Worm (Caenorhabditis elegans) whole organism, young adult: ENCODE results near the gene mlt-9.

Source experiments
- B0261.1 ChIP-seq: sonication (generic microtip); optimal IDR thresholded peaks from 2 replicates; lab custom pipeline; 2016; ENCODE audit warnings: mild to moderate bottlenecking, missing genetic modification characterization, moderate library complexity, missing compliant biosample characterization
- F39B2.1 ChIP-seq: fragments of 200-800 bp; sonication (Bioruptor generic); IDR thresholded peaks from 2 replicates; pipeline ENCODE4 v1.3.6; 2022; ENCODE audit warnings: missing genetic modification reagents, missing genetic modification characterization, missing compliant biosample characterization
- F52B5.7 ChIP-seq: sonication (generic microtip); optimal IDR thresholded peaks from 2 replicates; lab custom pipeline; 2016; ENCODE audit warnings: mild to moderate bottlenecking, missing genetic modification characterization, missing compliant biosample characterization
- F57C9.4 ChIP-seq: sonication (generic microtip); optimal IDR thresholded peaks from 2 replicates; lab custom pipeline; 2017; ENCODE audit warnings: mild to moderate bottlenecking, missing genetic modification characterization, missing compliant biosample characterization
- K11D2.4 ChIP-seq: fragments of 200-800 bp; sonication (Bioruptor generic); IDR thresholded peaks from 2 replicates; pipeline ENCODE4 v1.3.6; 2022; ENCODE audit warnings: missing genetic modification reagents, missing genetic modification characterization, missing compliant biosample characterization
- K12H6.12 ChIP-seq: fragments of 200-800 bp; sonication (Bioruptor generic); optimal IDR thresholded peaks from 2 replicates; lab custom pipeline; 2018; ENCODE audit warnings: mild to moderate bottlenecking, missing genetic modification characterization, missing compliant biosample characterization
- Y67H2A.10 ChIP-seq: fragments of 200-800 bp; sonication (Bioruptor generic); conservative IDR thresholded peaks from 2 replicates; pipeline ENCODE4 v1.3.6; 2022; ENCODE audit warnings: missing genetic modification reagents, missing genetic modification characterization, missing compliant biosample characterization
- akir-1 ChIP-seq: fragments of 200-800 bp; sonication (Bioruptor generic); optimal IDR thresholded peaks from 2 replicates; lab custom pipeline; 2018; ENCODE audit warnings: mild to moderate bottlenecking, missing genetic modification characterization, moderate library complexity, missing compliant biosample characterization
- attf-3 ChIP-seq: fragments of 200-800 bp; sonication (Bioruptor generic); conservative IDR thresholded peaks from 2 replicates; pipeline ENCODE4 v1.3.6; 2022; ENCODE audit warnings: missing genetic modification reagents, missing genetic modification characterization, missing compliant biosample characterization
- attf-6 ChIP-seq: fragments of 200-800 bp; sonication (Bioruptor generic); IDR thresholded peaks from 2 replicates; pipeline ENCODE4 v1.3.6; 2022; ENCODE audit warnings: missing genetic modification reagents, missing genetic modification characterization, missing compliant biosample characterization
- bed-1 ChIP-seq: fragments of 200-800 bp; sonication (Bioruptor generic); IDR thresholded peaks from 2 replicates; pipeline ENCODE4 v1.3.6; 2022; ENCODE audit warnings: missing genetic modification reagents, missing genetic modification characterization, missing compliant biosample characterization
- cebp-1 ChIP-seq, 2 experiments: fragments of 200-800 bp in 1 of 2; sonication (Bioruptor generic) in 1 of 2; sonication (generic microtip) in 1 of 2; IDR thresholded peaks in 1 of 2; optimal IDR thresholded peaks in 1 of 2; 2 replicates each; pipeline versions ENCODE4 v1.3.6 to Lab custom; 2017 to 2022; ENCODE audit warnings: missing compliant biosample characterization in 2 of 2, missing genetic modification characterization in 2 of 2, mild to moderate bottlenecking in 1 of 2, missing genetic modification reagents in 1 of 2, moderate library complexity in 1 of 2
- cebp-2 ChIP-seq: fragments of 200-800 bp; sonication (Bioruptor generic); IDR thresholded peaks from 2 replicates; pipeline ENCODE4 v1.3.6; 2022; ENCODE audit warnings: missing genetic modification characterization, missing compliant biosample characterization
- ceh-100 ChIP-seq: fragments of 200-800 bp; sonication (Bioruptor generic); IDR thresholded peaks from 2 replicates; pipeline ENCODE4 v1.3.6; 2022; ENCODE audit warnings: missing genetic modification reagents, missing genetic modification characterization, missing compliant biosample characterization
- ceh-40 ChIP-seq: fragments of 200-800 bp; sonication (Bioruptor generic); IDR thresholded peaks from 2 replicates; pipeline ENCODE4 v1.3.6; 2022; ENCODE audit warnings: missing genetic modification characterization, missing compliant biosample characterization
- ceh-58 ChIP-seq: fragments of 200-800 bp; sonication (Bioruptor generic); IDR thresholded peaks from 2 replicates; pipeline ENCODE4 v1.3.6; 2022; ENCODE audit warnings: missing genetic modification characterization, missing compliant biosample characterization
- die-1 ChIP-seq: sonication (generic microtip); optimal IDR thresholded peaks from 2 replicates; lab custom pipeline; 2016; ENCODE audit warnings: missing genotype, mild to moderate bottlenecking, missing genetic modification characterization, missing compliant biosample characterization
- dox-1 ChIP-seq: fragments of 200-800 bp; sonication (Bioruptor generic); IDR thresholded peaks from 2 replicates; pipeline ENCODE4 v1.3.6; 2022; ENCODE audit warnings: missing genetic modification reagents, missing genetic modification characterization, missing compliant biosample characterization
- dpl-1 ChIP-seq: fragments of 150-350 bp; optimal IDR thresholded peaks from 2 replicates; lab custom pipeline; 2014; ENCODE audit warnings: missing biosample characterization, missing genetic modification reagents, missing genetic modification characterization
- egl-18 ChIP-seq: fragments of 200-800 bp; sonication (Bioruptor generic); IDR thresholded peaks from 2 replicates; pipeline ENCODE4 v1.3.6; 2022; ENCODE audit warnings: missing genetic modification reagents, missing genetic modification characterization, missing compliant biosample characterization
- ekl-4 ChIP-seq: fragments of 200-800 bp; sonication (Bioruptor generic); IDR thresholded peaks from 2 replicates; pipeline ENCODE4 v1.3.6; 2022; ENCODE audit warnings: missing genetic modification reagents, missing genetic modification characterization, missing compliant biosample characterization
- ets-4 ChIP-seq: fragments of 200-800 bp; sonication (Bioruptor generic); optimal IDR thresholded peaks from 2 replicates; lab custom pipeline; 2018; ENCODE audit warnings: mild to moderate bottlenecking, missing genetic modification characterization, missing compliant biosample characterization
- hmg-20 ChIP-seq: fragments of 200-800 bp; sonication (Bioruptor generic); IDR thresholded peaks from 2 replicates; pipeline ENCODE4 v1.3.6; 2022; ENCODE audit warnings: missing genetic modification reagents, missing genetic modification characterization, missing compliant biosample characterization
- hrde-1 ChIP-seq: sonication (generic microtip); optimal IDR thresholded peaks from 2 replicates; lab custom pipeline; 2016; ENCODE audit warnings: missing genetic modification characterization, mild to moderate bottlenecking, missing compliant biosample characterization, moderate library complexity, missing genotype, missing genetic modification reagents, borderline replicate concordance
- hsf-1 ChIP-seq: fragments of 200-800 bp; sonication (Bioruptor generic); IDR thresholded peaks from 2 replicates; pipeline ENCODE4 v1.3.6; 2022; ENCODE audit warnings: missing genetic modification reagents, missing genetic modification characterization, missing compliant biosample characterization
- let-526 ChIP-seq: fragments of 200-800 bp; sonication (Bioruptor generic); IDR thresholded peaks from 2 replicates; pipeline ENCODE4 v1.3.6; 2022; ENCODE audit warnings: missing genetic modification reagents, missing genetic modification characterization, missing compliant biosample characterization
- lin-35 ChIP-seq, 3 experiments: fragments of 150-350 bp in 2 of 3; sonication (generic microtip) in 1 of 3; optimal IDR thresholded peaks; 2 replicates each; lab custom pipeline; 2014 to 2018; ENCODE audit warnings: missing biosample characterization in 3 of 3, missing genetic modification characterization in 3 of 3, missing genetic modification reagents in 3 of 3
- lsy-27 ChIP-seq: sonication (generic microtip); optimal IDR thresholded peaks from 2 replicates; lab custom pipeline; 2017; ENCODE audit warnings: missing genetic modification characterization, mild to moderate bottlenecking, missing compliant biosample characterization, antibody characterized with exemption, missing genotype, borderline replicate concordance; ENCODE audit not compliant: insufficient read depth
- madf-10 ChIP-seq: sonication (generic microtip); optimal IDR thresholded peaks from 2 replicates; lab custom pipeline; 2016; ENCODE audit warnings: mild to moderate bottlenecking, missing genetic modification characterization, missing compliant biosample characterization
- mcd-1 ChIP-seq: fragments of 200-800 bp; sonication (Bioruptor generic); IDR thresholded peaks from 2 replicates; pipeline ENCODE4 v1.3.6; 2022; ENCODE audit warnings: missing genetic modification reagents, missing genetic modification characterization, missing compliant biosample characterization
- nfya-1 ChIP-seq: sonication (generic microtip); optimal IDR thresholded peaks from 2 replicates; lab custom pipeline; 2017; ENCODE audit warnings: antibody characterized with exemption, missing compliant biosample characterization, missing genetic modification characterization, borderline replicate concordance; ENCODE audit not compliant: insufficient read depth
- nfya-2 ChIP-seq: fragments of 200-800 bp; sonication (Bioruptor generic); IDR thresholded peaks from 2 replicates; pipeline ENCODE4 v1.3.6; 2022; ENCODE audit warnings: missing genetic modification reagents, missing genetic modification characterization, missing compliant biosample characterization
- nfyb-1 ChIP-seq: fragments of 200-800 bp; sonication (Bioruptor generic); IDR thresholded peaks from 2 replicates; pipeline ENCODE4 v1.3.6; 2022; ENCODE audit warnings: missing genetic modification reagents, missing genetic modification characterization, missing compliant biosample characterization
- nhr-120 ChIP-seq: fragments of 200-800 bp; sonication (Bioruptor generic); IDR thresholded peaks from 2 replicates; pipeline ENCODE4 v1.3.6; 2022; ENCODE audit warnings: missing genetic modification characterization, missing compliant biosample characterization
- nhr-80 ChIP-seq: sonication (generic microtip); optimal IDR thresholded peaks from 2 replicates; lab custom pipeline; 2016; ENCODE audit warnings: missing genetic modification characterization, missing compliant biosample characterization
- pha-4 ChIP-seq: fragments of 150-350 bp; sonication (generic microtip); optimal IDR thresholded peaks from 2 replicates; lab custom pipeline; 2014; ENCODE audit warnings: missing biosample characterization, missing genetic modification reagents, missing genetic modification characterization
- snpc-1.1 ChIP-seq: sonication (generic microtip); optimal IDR thresholded peaks from 2 replicates; lab custom pipeline; 2017; ENCODE audit warnings: missing genetic modification characterization, mild to moderate bottlenecking, missing compliant biosample characterization, antibody characterized with exemption, moderate library complexity, missing genotype, missing genetic modification reagents; ENCODE audit not compliant: insufficient read depth
- snpc-4 ChIP-seq, 5 experiments: fragments of 150-350 bp in 1 of 5; sonication (generic microtip) in 4 of 5; optimal IDR thresholded peaks; 2 replicates each; lab custom pipeline; 2014 to 2018; ENCODE audit warnings: missing genetic modification characterization in 5 of 5, missing biosample characterization in 3 of 5, antibody characterized with exemption in 2 of 5, mild to moderate bottlenecking in 2 of 5, missing compliant biosample characterization in 2 of 5, missing genotype in 2 of 5, moderate library complexity in 2 of 5, missing genetic modification reagents in 1 of 5
- tbp1 ChIP-seq: fragments of 200-800 bp; sonication (Bioruptor generic); optimal IDR thresholded peaks from 2 replicates; lab custom pipeline; 2018; ENCODE audit warnings: mild to moderate bottlenecking, missing genetic modification characterization, missing compliant biosample characterization
- unc-62 ChIP-seq: fragments of 150-350 bp; optimal IDR thresholded peaks from 2 replicates; lab custom pipeline; 2014; ENCODE audit warnings: missing biosample characterization, missing genetic modification reagents, missing genetic modification characterization
- xnd-1 ChIP-seq: sonication (generic microtip); optimal IDR thresholded peaks from 2 replicates; lab custom pipeline; 2016; ENCODE audit warnings: missing genotype, missing genetic modification reagents, missing genetic modification characterization, missing compliant biosample characterization
- zfh-2 ChIP-seq: fragments of 200-800 bp; sonication (Bioruptor generic); conservative IDR thresholded peaks from 2 replicates; pipeline ENCODE4 v1.3.6; 2022; ENCODE audit warnings: missing genetic modification reagents, missing genetic modification characterization, missing compliant biosample characterization
- zim-3 ChIP-seq: sonication (generic microtip); optimal IDR thresholded peaks from 2 replicates; lab custom pipeline; 2017; ENCODE audit warnings: mild to moderate bottlenecking, missing genetic modification characterization, moderate library complexity, missing compliant biosample characterization
- ztf-18 ChIP-seq: sonication (generic microtip); optimal IDR thresholded peaks from 2 replicates; lab custom pipeline; 2016; ENCODE audit warnings: missing genotype, mild to moderate bottlenecking, missing genetic modification characterization, missing compliant biosample characterization
- ztf-3 ChIP-seq: fragments of 200-800 bp; sonication (Bioruptor generic); optimal IDR thresholded peaks from 2 replicates; lab custom pipeline; 2018; ENCODE audit warnings: mild to moderate bottlenecking, missing genetic modification characterization, missing compliant biosample characterization

mlt-9 gene

ce11 chrX:15146415-15147210 lies 39.0 kb upstream of the mlt-9 start (continued):
- TF ChIP-seq hrde-1 (tag; lab: Kevin White, UChicago), result no peak
- TF ChIP-seq egl-18, result no peak
- TF ChIP-seq mcd-1, result no peak
- peak; percentile 65 for TF ChIP-seq snpc-1.1 (tag; lab: Kevin White, UChicago)
- TF ChIP-seq bed-1 (GFP tag; lab: Robert Waterston, UW), result no peak
- 0 out of 2 replicates have a peak, but pooled peaks have one; percentile 34 for TF ChIP-seq hmg-20
- TF ChIP-seq B0261.1 (tag; lab: Kevin White, UChicago), result peak; percentile 82
- peak; percentile 65 for TF ChIP-seq dox-1 (GFP tag; lab: Robert Waterston, UW)
- no peak for TF ChIP-seq ztf-3
- TF ChIP-seq K11D2.4 (GFP tag; lab: Robert Waterston, UW), result no peak
- TF ChIP-seq F39B2.1, result no peak
- no peak for TF ChIP-seq zfh-2 (GFP tag; lab: Robert Waterston, UW)
- TF ChIP-seq dpl-1 (GFP tag; lab: Kevin White, UChicago), result no peak
- no peak for TF ChIP-seq lsy-27 (tag; lab: Kevin White, UChicago)
- TF ChIP-seq madf-10 (tag; lab: Kevin White, UChicago), result peak; percentile 41
- TF ChIP-seq K12H6.12 (tag; lab: Kevin White, UChicago), result no peak
- no peak for TF ChIP-seq nhr-120 (GFP tag; lab: Robert Waterston, UW)
- no peak for TF ChIP-seq attf-3 (GFP tag; lab: Robert Waterston, UW)
- TF ChIP-seq zim-3 (tag; lab: Kevin White, UChicago), result peak; percentile 40
- TF ChIP-seq F52B5.7 (tag; lab: Kevin White, UChicago), result no peak
- no peak for TF ChIP-seq ceh-58 (GFP tag; lab: Robert Waterston, UW)
- TF ChIP-seq attf-6, result 0 out of 2 replicates have a peak, but pooled peaks have one; percentile 53
- no peak for TF ChIP-seq cebp-2 (GFP tag; lab: Robert Waterston, UW)
- TF ChIP-seq xnd-1, result no peak
- no peak for TF ChIP-seq let-526 (GFP tag; lab: Robert Waterston, UW)
- TF ChIP-seq Y67H2A.10, result no peak
- peak in 1 of 3 experiments; percentile 23 for TF ChIP-seq lin-35 (GFP tag; optimal IDR thresholded peaks at IDR 0.05; lab: Kevin White, UChicago)
- no peak for TF ChIP-seq nfyb-1 (GFP tag; lab: Robert Waterston, UW)
- TF ChIP-seq F57C9.4 (tag; lab: Kevin White, UChicago), result no peak
- no peak for TF ChIP-seq akir-1 (GFP tag; lab: Kevin White, UChicago)
- peak; percentile 96 for TF ChIP-seq tbp1 (GFP tag; lab: Kevin White, UChicago)
- TF ChIP-seq nhr-80 (tag; lab: Kevin White, UChicago), result peak; percentile 25
- TF ChIP-seq nfya-1 (tag; lab: Kevin White, UChicago), result no peak
- TF ChIP-seq ceh-40 (GFP tag; lab: Robert Waterston, UW), result no peak
- no peak for TF ChIP-seq pha-4
- TF ChIP-seq unc-62, result no peak
- no peak for TF ChIP-seq cebp-1 (GFP tag; IDR thresholded peaks at IDR 0.05; lab: Robert Waterston, UW)
- TF ChIP-seq cebp-1 (tag; optimal IDR thresholded peaks at IDR 0.05; lab: Kevin White, UChicago), result no peak
- TF ChIP-seq ets-4, result no peak
- TF ChIP-seq ekl-4 (GFP tag; lab: Robert Waterston, UW), result 0 out of 2 replicates have a peak, but pooled peaks have one; percentile 18
- peak; percentile 84 for TF ChIP-seq die-1 (tag; lab: Kevin White, UChicago)
- TF ChIP-seq nfya-2 (GFP tag; lab: Robert Waterston, UW), result no peak
- no peak for TF ChIP-seq ceh-100 (GFP tag; lab: Robert Waterston, UW)
- no peak for TF ChIP-seq hsf-1 (GFP tag; lab: Robert Waterston, UW)
- TF ChIP-seq ztf-18, result peak; percentile 64
- TF ChIP-seq snpc-4 (GFP tag; optimal IDR thresholded peaks at IDR 0.05; lab: Kevin White, UChicago), result peak; percentile 71
- TF ChIP-seq snpc-4 (tag; optimal IDR thresholded peaks at IDR 0.05; lab: Kevin White, UChicago), result peak in 2 of 4 experiments; percentile 27 to 81
